Worm (Caenorhabditis elegans) whole organism, late embryonic: ENCODE measurements around the gene C05B5.2.

ENCODE experiments used
- K02D7.2 ChIP-seq: sonication (generic microtip); optimal IDR thresholded peaks from 2 replicates; lab custom pipeline; 2017; ENCODE audit warnings: mild to moderate bottlenecking, missing genetic modification characterization, missing compliant biosample characterization
- K09A11.1 ChIP-seq: sonication (generic microtip); optimal IDR thresholded peaks from 2 replicates; lab custom pipeline; 2017; ENCODE audit warnings: antibody characterized with exemption, mild to moderate bottlenecking, missing genetic modification characterization, missing compliant biosample characterization; ENCODE audit not compliant: insufficient read depth
- ceh-2 ChIP-seq: sonication (generic microtip); optimal IDR thresholded peaks from 2 replicates; lab custom pipeline; 2016; ENCODE audit warnings: missing genotype, missing genetic modification characterization, missing compliant biosample characterization
- ceh-24 ChIP-seq: sonication (generic microtip); optimal IDR thresholded peaks from 2 replicates; lab custom pipeline; 2016; ENCODE audit warnings: mild to moderate bottlenecking, missing genetic modification characterization, missing compliant biosample characterization
- ceh-9 ChIP-seq: sonication (generic microtip); optimal IDR thresholded peaks from 2 replicates; lab custom pipeline; 2016; ENCODE audit warnings: mild to moderate bottlenecking, missing genetic modification characterization, inconsistent platforms, missing compliant biosample characterization
- dmd-4 ChIP-seq: sonication (generic microtip); optimal IDR thresholded peaks from 2 replicates; lab custom pipeline; 2016; ENCODE audit warnings: borderline replicate concordance, missing genetic modification characterization, missing compliant biosample characterization
- fkh-6 ChIP-seq: sonication (generic microtip); optimal IDR thresholded peaks from 2 replicates; lab custom pipeline; 2016; ENCODE audit warnings: missing genetic modification characterization, missing compliant biosample characterization
- nfya-1 ChIP-seq: sonication (generic microtip); optimal IDR thresholded peaks from 2 replicates; lab custom pipeline; 2017; ENCODE audit warnings: missing genetic modification characterization, mild to moderate bottlenecking, missing compliant biosample characterization, antibody characterized with exemption, moderate library complexity
- nhr-11 ChIP-seq: fragments of 150-350 bp; optimal IDR thresholded peaks from 2 replicates; lab custom pipeline; 2014; ENCODE audit warnings: missing biosample characterization, missing genetic modification characterization
- odd-2 ChIP-seq: sonication (generic microtip); optimal IDR thresholded peaks from 2 replicates; lab custom pipeline; 2017; ENCODE audit warnings: antibody characterized with exemption, mild to moderate bottlenecking, missing genetic modification characterization, missing compliant biosample characterization
- pag-3 ChIP-seq: sonication (generic microtip); optimal IDR thresholded peaks from 2 replicates; lab custom pipeline; 2016; ENCODE audit warnings: missing compliant biosample characterization, missing genetic modification characterization, borderline replicate concordance
- rnt-1 ChIP-seq: sonication (generic microtip); optimal IDR thresholded peaks from 2 replicates; lab custom pipeline; 2016; ENCODE audit warnings: missing genetic modification characterization, missing compliant biosample characterization

- no peak for TF ChIP-seq K02D7.2
- no peak for TF ChIP-seq nhr-11 (tag; lab: Kevin White, UChicago)
- TF ChIP-seq ceh-2 (tag; lab: Kevin White, UChicago), result no peak
- no peak for TF ChIP-seq rnt-1 (tag; lab: Kevin White, UChicago)
- TF ChIP-seq ceh-24 (tag; lab: Kevin White, UChicago), result no peak
- TF ChIP-seq fkh-6 (tag; lab: Kevin White, UChicago), result no peak
- TF ChIP-seq odd-2 (tag; lab: Kevin White, UChicago), result no peak
- no peak for TF ChIP-seq pag-3 (tag; lab: Kevin White, UChicago)
- TF ChIP-seq K09A11.1, result no peak
- no peak for TF ChIP-seq nfya-1 (tag; lab: Kevin White, UChicago)
- TF ChIP-seq dmd-4 (tag; lab: Kevin White, UChicago), result no peak
- no peak for TF ChIP-seq ceh-9 (tag; lab: Kevin White, UChicago)
Measured at ce11 chrIII:10023452-10023851, 23.1 kb upstream of the C05B5.2 start, which contains the start of gene ins-21.
